Worm (Caenorhabditis elegans) whole organism, L2 larva: ENCODE data around the gene frpr-8.

Experiments
- F13H6.1 ChIP-seq: sonication (generic microtip); optimal IDR thresholded peaks from 2 replicates; lab custom pipeline; 2016; ENCODE audit warnings: missing genetic modification characterization, missing compliant biosample characterization
- R02D3.7 ChIP-seq: fragments of 150-350 bp; optimal IDR thresholded peaks from 2 replicates; lab custom pipeline; 2014; ENCODE audit warnings: missing biosample characterization, missing genetic modification characterization
- ama-1 ChIP-seq: fragments of 150-350 bp; optimal IDR thresholded peaks from 2 replicates; lab custom pipeline; 2018; ENCODE audit warnings: inconsistent platforms
- lin-39 ChIP-seq: fragments of 150-350 bp; optimal IDR thresholded peaks from 2 replicates; lab custom pipeline; 2014; ENCODE audit warnings: missing biosample characterization, missing genetic modification reagents, missing genetic modification characterization
- lsy-2 ChIP-seq, 2 experiments: fragments of 150-350 bp in 1 of 2; sonication (generic microtip) in 1 of 2; optimal IDR thresholded peaks; 2 replicates each; lab custom pipeline; 2014 to 2017; ENCODE audit warnings: missing biosample characterization in 2 of 2, missing genetic modification characterization in 2 of 2
- nhr-23 ChIP-seq: fragments of 150-350 bp; optimal IDR thresholded peaks from 2 replicates; lab custom pipeline; 2014; ENCODE audit warnings: missing biosample characterization, missing genetic modification reagents, missing genetic modification characterization
- snpc-4 ChIP-seq: fragments of 150-350 bp; optimal IDR thresholded peaks from 2 replicates; lab custom pipeline; 2014; ENCODE audit warnings: missing biosample characterization, missing genetic modification characterization
- unc-62 ChIP-seq: fragments of 150-350 bp; optimal IDR thresholded peaks from 2 replicates; lab custom pipeline; 2014; ENCODE audit warnings: missing biosample characterization, missing genetic modification reagents, missing genetic modification characterization

DNA sequence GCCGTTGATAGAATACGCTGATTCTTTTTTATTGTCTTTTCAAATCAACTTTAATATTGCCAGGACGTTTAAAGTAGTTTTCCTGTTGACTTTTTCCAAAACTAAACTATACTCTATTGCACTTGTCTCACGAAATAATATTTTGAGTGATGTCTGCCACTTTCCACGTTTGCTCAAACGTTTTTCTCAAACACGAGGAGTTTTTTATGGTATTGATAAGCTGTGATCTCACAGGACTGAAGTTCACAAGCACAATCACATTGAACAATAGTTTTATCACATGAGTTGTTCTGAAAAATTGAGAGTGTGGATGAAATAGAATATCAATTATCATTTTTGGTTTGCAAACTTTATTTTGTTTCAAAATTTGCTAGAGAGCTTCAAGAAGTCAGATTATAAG is 22.3 kb downstream of the frpr-8 start:
- TF ChIP-seq R02D3.7 (tag; lab: Kevin White, UChicago) (no peak), lsy-2 (tag; optimal IDR thresholded peaks at IDR 0.05; lab: Kevin White, UChicago) (no peak), ama-1 (lab: Kevin White, UChicago) (no peak), snpc-4 (no peak), lin-39 (no peak), nhr-23 (tag; lab: Kevin White, UChicago) (no peak), unc-62 (GFP tag; lab: Kevin White, UChicago) (no peak), F13H6.1 (tag; lab: Kevin White, UChicago) (peak; percentile 10)
